Worm (Caenorhabditis elegans) whole organism, late embryonic: Measurements from ENCODE around the gene srg-50.

ENCODE experiments used
- dmd-4 ChIP-seq: sonication (generic microtip); optimal IDR thresholded peaks from 2 replicates; lab custom pipeline; 2016; ENCODE audit warnings: borderline replicate concordance, missing genetic modification characterization, missing compliant biosample characterization
- ets-4 ChIP-seq: sonication (generic microtip); optimal IDR thresholded peaks from 2 replicates; lab custom pipeline; 2016; ENCODE audit warnings: missing genetic modification characterization, missing compliant biosample characterization
- mec-3 ChIP-seq: sonication (generic microtip); optimal IDR thresholded peaks from 2 replicates; lab custom pipeline; 2016; ENCODE audit warnings: borderline replicate concordance, missing genetic modification characterization, missing compliant biosample characterization
- nhr-11 ChIP-seq: fragments of 150-350 bp; optimal IDR thresholded peaks from 2 replicates; lab custom pipeline; 2014; ENCODE audit warnings: missing biosample characterization, missing genetic modification characterization
- nhr-232 ChIP-seq: sonication (generic microtip); optimal IDR thresholded peaks from 2 replicates; lab custom pipeline; 2016; ENCODE audit warnings: missing genetic modification characterization, missing compliant biosample characterization

- TF ChIP-seq ets-4 (tag; lab: Kevin White, UChicago) (no peak), nhr-11 (tag; lab: Kevin White, UChicago) (no peak), dmd-4 (tag; lab: Kevin White, UChicago) (no peak), mec-3 (tag; lab: Kevin White, UChicago) (no peak), nhr-232 (no peak)
These were observed 29.5 kb downstream of the srg-50 start for ce11 chrIV:7045362-7045936.
